Fruit fly (Drosophila melanogaster): ENCODE measurements around the gene CG6959.

- no peak for TF ChIP-seq CG8478 (optimal IDR thresholded peaks at IDR 0.05)
- no peak for TF ChIP-seq CTCF (optimal IDR thresholded peaks at IDR 0.05)
Measured at dm6 chr3R:11887114-11888037, 18.1 kb upstream of the CG6959 start, which contains the start of gene mthl5.

Measured in S2 (cell line).